Comparison of ENCODE assay signal across 3 fruit fly cellular contexts in genomic region chr3L:2629964-2630363, dm6.
TF ChIP-seq lines count a peak whose summit lies in the region.

Gene Pxn, minus strand, starts transcription at chr3L:2630064.

- no peak for TF ChIP-seq CTCF in whole organism, embryonic (GFP tag; optimal IDR thresholded peaks at IDR 0.05; lab: Kevin White, UChicago)

TF ChIP-seq in whole organism, embryonic, 481 proteins besides CTCF, POLR2A, EP300 and RAD21:
- no peak for TF ChIP-seq CG6272 (GFP tag; IDR thresholded peaks at IDR 0.05; lab: Robert Waterston, UW)
- TF ChIP-seq CG2120 (GFP tag; optimal IDR thresholded peaks at IDR 0.05; lab: Kevin White, UChicago), result no peak
- no peak for TF ChIP-seq pnt (GFP tag; optimal IDR thresholded peaks at IDR 0.05; lab: Kevin White, UChicago)
- peak; percentile 7 for TF ChIP-seq CG15479 (GFP tag; optimal IDR thresholded peaks at IDR 0.05; lab: Kevin White, UChicago)
- TF ChIP-seq CG16813 (GFP tag; IDR thresholded peaks at IDR 0.05; lab: Robert Waterston, UW; ENCODE audit: partially characterized antibody), result no peak
- no peak for TF ChIP-seq B-H2 (GFP tag; optimal IDR thresholded peaks at IDR 0.05; lab: Kevin White, UChicago)
- TF ChIP-seq CG3995 (GFP tag; optimal IDR thresholded peaks at IDR 0.05; lab: Kevin White, UChicago), result no peak
- no peak for TF ChIP-seq nau (GFP tag; optimal IDR thresholded peaks at IDR 0.05; lab: Kevin White, UChicago)
- TF ChIP-seq sob (GFP tag; IDR thresholded peaks at IDR 0.05; lab: Robert Waterston, UW), result 0 out of 2 replicates have a peak, but pooled peaks have one; percentile 6
- TF ChIP-seq ro (GFP tag; IDR thresholded peaks at IDR 0.05; lab: Robert Waterston, UW), result 0 out of 2 replicates have a peak, but pooled peaks have one; percentile 22
- TF ChIP-seq mld (GFP tag; IDR thresholded peaks at IDR 0.05; lab: Robert Waterston, UW; ENCODE audit: partially characterized antibody), result 0 out of 3 replicates have a peak, but pooled peaks have one; percentile 22
- TF ChIP-seq emc (GFP tag; optimal IDR thresholded peaks at IDR 0.05; lab: Kevin White, UChicago), result no peak

TF ChIP-seq in whole organism, prepupa, 60 proteins besides CTCF, POLR2A, EP300 and RAD21:
- TF ChIP-seq cyc (GFP tag; optimal IDR thresholded peaks at IDR 0.05; lab: Kevin White, UChicago) (no peak), Eip75B (GFP tag; optimal IDR thresholded peaks at IDR 0.05; lab: Kevin White, UChicago) (no peak), Eip78C (GFP tag; lab: Kevin White, UChicago) (peak; percentile 5)

TF ChIP-seq in whole organism, pupa, 21 proteins besides CTCF, POLR2A, EP300 and RAD21:
- TF ChIP-seq fd96Ca (GFP tag; IDR thresholded peaks at IDR 0.05; lab: Robert Waterston, UW), result no peak
- TF ChIP-seq D1 (tag; optimal IDR thresholded peaks at IDR 0.05; lab: Kevin White, UChicago), result no peak
- TF ChIP-seq Ets98B (GFP tag; IDR thresholded peaks at IDR 0.05; lab: Robert Waterston, UW), result 0 out of 2 replicates have a peak, but pooled peaks have one; percentile 17
- peak; percentile 64 for TF ChIP-seq CG4496 (GFP tag; IDR thresholded peaks at IDR 0.05; lab: Robert Waterston, UW)
- TF ChIP-seq Pif1B (GFP tag; optimal IDR thresholded peaks at IDR 0.05; lab: Kevin White, UChicago), result no peak
- TF ChIP-seq CG15710 (tag; optimal IDR thresholded peaks at IDR 0.05; lab: Kevin White, UChicago), result no peak
- TF ChIP-seq EcR (GFP tag; optimal IDR thresholded peaks at IDR 0.05; lab: Kevin White, UChicago), result no peak
- no peak for TF ChIP-seq Pif1A (GFP tag; optimal IDR thresholded peaks at IDR 0.05; lab: Kevin White, UChicago)
- TF ChIP-seq rn (GFP tag; IDR thresholded peaks at IDR 0.05; lab: Robert Waterston, UW), result no peak
